Worm (Caenorhabditis elegans) whole organism, L3 larva: Measurements from ENCODE around the gene fbxb-11.

Experiments used
- R02D3.7 ChIP-seq: fragments of 150-350 bp; optimal IDR thresholded peaks from 2 replicates; lab custom pipeline; 2014; ENCODE audit warnings: missing biosample characterization, missing genetic modification characterization
- ZK546.5 ChIP-seq: sonication (generic microtip); optimal IDR thresholded peaks from 2 replicates; lab custom pipeline; 2017; ENCODE audit warnings: missing biosample characterization, missing genetic modification characterization
- ama-1 ChIP-seq: fragments of 150-350 bp; optimal IDR thresholded peaks from 2 replicates; lab custom pipeline; 2018
- ceh-16 ChIP-seq: sonication (generic microtip); optimal IDR thresholded peaks from 2 replicates; lab custom pipeline; 2017; ENCODE audit warnings: missing biosample characterization, missing genetic modification characterization
- ceh-28 ChIP-seq: fragments of 150-350 bp; optimal IDR thresholded peaks from 2 replicates; lab custom pipeline; 2014; ENCODE audit warnings: missing biosample characterization, missing genetic modification reagents, missing genetic modification characterization
- ceh-82 ChIP-seq: fragments of 150-350 bp; optimal IDR thresholded peaks from 2 replicates; lab custom pipeline; 2014; ENCODE audit warnings: missing biosample characterization, missing genetic modification characterization
- daf-12 ChIP-seq: fragments of 150-350 bp; optimal IDR thresholded peaks from 2 replicates; lab custom pipeline; 2014; ENCODE audit warnings: missing biosample characterization, missing genetic modification reagents, missing genetic modification characterization
- egl-27 ChIP-seq: sonication (generic microtip); optimal IDR thresholded peaks from 4 replicates; lab custom pipeline; 2017; ENCODE audit warnings: missing biosample characterization, missing genetic modification reagents, missing genetic modification characterization
- egl-5 ChIP-seq: fragments of 150-350 bp; optimal IDR thresholded peaks from 2 replicates; lab custom pipeline; 2017; ENCODE audit warnings: missing biosample characterization, missing genetic modification reagents, missing genetic modification characterization, inconsistent platforms
- elt-1 ChIP-seq: fragments of 150-350 bp; optimal IDR thresholded peaks from 2 replicates; lab custom pipeline; 2014; ENCODE audit warnings: missing biosample characterization, missing genetic modification characterization
- elt-2 ChIP-seq: sonication (generic microtip); optimal IDR thresholded peaks from 2 replicates; lab custom pipeline; 2016; ENCODE audit warnings: missing genetic modification reagents, mild to moderate bottlenecking, missing genetic modification characterization, missing compliant biosample characterization
- elt-3 ChIP-seq, 3 experiments: fragments of 150-350 bp in 1 of 3; sonication (generic microtip) in 2 of 3; optimal IDR thresholded peaks; 2 replicates in 2 of 3; 4 replicates in 1 of 3; lab custom pipeline; 2014 to 2017; ENCODE audit warnings: missing biosample characterization in 3 of 3, missing genetic modification characterization in 3 of 3
- eor-1 ChIP-seq, 2 experiments: fragments of 150-350 bp; optimal IDR thresholded peaks; 2 replicates each; lab custom pipeline; 2014 to 2018; ENCODE audit warnings: missing biosample characterization in 2 of 2, missing genetic modification characterization in 2 of 2
- fkh-10 ChIP-seq: sonication (generic microtip); optimal IDR thresholded peaks from 2 replicates; lab custom pipeline; 2017; ENCODE audit warnings: missing biosample characterization, missing genetic modification reagents, missing genetic modification characterization
- fkh-2 ChIP-seq: fragments of 150-350 bp; optimal IDR thresholded peaks from 2 replicates; lab custom pipeline; 2014; ENCODE audit warnings: missing biosample characterization, missing genetic modification reagents, missing genetic modification characterization
- fos-1 ChIP-seq: fragments of 150-350 bp; optimal IDR thresholded peaks from 2 replicates; lab custom pipeline; 2014; ENCODE audit warnings: missing biosample characterization, missing genetic modification characterization
- hmg-11 ChIP-seq: sonication (generic microtip); optimal IDR thresholded peaks from 2 replicates; lab custom pipeline; 2016; ENCODE audit warnings: missing genetic modification characterization, missing compliant biosample characterization
- lin-39 ChIP-seq: fragments of 150-350 bp; optimal IDR thresholded peaks from 2 replicates; lab custom pipeline; 2018; ENCODE audit warnings: missing biosample characterization, missing genetic modification reagents, missing genetic modification characterization
- lsy-12 ChIP-seq: sonication (generic microtip); optimal IDR thresholded peaks from 2 replicates; lab custom pipeline; 2016; ENCODE audit warnings: mild to moderate bottlenecking, missing genetic modification characterization, missing compliant biosample characterization
- mdl-1 ChIP-seq: fragments of 150-350 bp; optimal IDR thresholded peaks from 2 replicates; lab custom pipeline; 2014; ENCODE audit warnings: missing biosample characterization, missing genetic modification characterization
- mml-1 ChIP-seq: fragments of 150-350 bp; sonication (generic microtip); optimal IDR thresholded peaks from 3 replicates; lab custom pipeline; 2014; ENCODE audit warnings: missing biosample characterization, missing genetic modification characterization
- nfya-1 ChIP-seq: sonication (generic microtip); optimal IDR thresholded peaks from 2 replicates; lab custom pipeline; 2017; ENCODE audit warnings: missing genetic modification characterization, mild to moderate bottlenecking, missing compliant biosample characterization, antibody characterized with exemption, moderate library complexity; ENCODE audit not compliant: insufficient read depth
- nhr-11 ChIP-seq: fragments of 150-350 bp; optimal IDR thresholded peaks from 2 replicates; lab custom pipeline; 2014; ENCODE audit warnings: missing biosample characterization, missing genetic modification characterization
- nhr-12 ChIP-seq: fragments of 150-350 bp; optimal IDR thresholded peaks from 2 replicates; lab custom pipeline; 2014; ENCODE audit warnings: missing biosample characterization, missing genetic modification characterization
- nhr-23 ChIP-seq: fragments of 150-350 bp; optimal IDR thresholded peaks from 2 replicates; lab custom pipeline; 2014; ENCODE audit warnings: missing biosample characterization, missing genetic modification reagents, missing genetic modification characterization
- nhr-237 ChIP-seq: fragments of 150-350 bp; optimal IDR thresholded peaks from 2 replicates; lab custom pipeline; 2014; ENCODE audit warnings: missing biosample characterization, missing genetic modification characterization
- nhr-28 ChIP-seq: fragments of 150-350 bp; optimal IDR thresholded peaks from 2 replicates; lab custom pipeline; 2014; ENCODE audit warnings: missing biosample characterization, missing genetic modification characterization
- nhr-43 ChIP-seq: sonication (generic microtip); optimal IDR thresholded peaks from 2 replicates; lab custom pipeline; 2016; ENCODE audit warnings: mild to moderate bottlenecking, missing genetic modification characterization, missing compliant biosample characterization; ENCODE audit not compliant: poor library complexity, severe bottlenecking
- nhr-76 ChIP-seq: fragments of 150-350 bp; sonication (generic microtip); optimal IDR thresholded peaks from 5 replicates; lab custom pipeline; 2014; ENCODE audit warnings: missing biosample characterization, missing genetic modification characterization
- nhr-77 ChIP-seq: fragments of 150-350 bp; optimal IDR thresholded peaks from 2 replicates; lab custom pipeline; 2014; ENCODE audit warnings: missing biosample characterization, missing genetic modification characterization
- pqm-1 ChIP-seq: fragments of 150-350 bp; optimal IDR thresholded peaks from 2 replicates; lab custom pipeline; 2017; ENCODE audit warnings: missing biosample characterization, missing genetic modification characterization, inconsistent platforms
- skn-1 ChIP-seq: fragments of 150-350 bp; optimal IDR thresholded peaks from 2 replicates; lab custom pipeline; 2014; ENCODE audit warnings: missing biosample characterization, missing genetic modification characterization
- snpc-4 ChIP-seq: fragments of 150-350 bp; optimal IDR thresholded peaks from 2 replicates; lab custom pipeline; 2014; ENCODE audit warnings: missing biosample characterization, missing genetic modification characterization
- tbx-2 ChIP-seq: sonication (generic microtip); optimal IDR thresholded peaks from 2 replicates; lab custom pipeline; 2016; ENCODE audit warnings: mild to moderate bottlenecking, missing genetic modification characterization, missing compliant biosample characterization
- unc-39 ChIP-seq: sonication (generic microtip); optimal IDR thresholded peaks from 4 replicates; lab custom pipeline; 2017; ENCODE audit warnings: missing biosample characterization, missing genetic modification characterization
- unc-62 ChIP-seq: fragments of 150-350 bp; sonication (generic microtip); optimal IDR thresholded peaks from 4 replicates; lab custom pipeline; 2014; ENCODE audit warnings: missing biosample characterization, missing genetic modification reagents, missing genetic modification characterization
- ztf-11 ChIP-seq: fragments of 150-350 bp; optimal IDR thresholded peaks from 2 replicates; lab custom pipeline; 2014; ENCODE audit warnings: missing biosample characterization, missing genetic modification characterization
- ztf-4 ChIP-seq: fragments of 150-350 bp; optimal IDR thresholded peaks from 2 replicates; lab custom pipeline; 2014; ENCODE audit warnings: missing biosample characterization, missing genetic modification characterization

Gene fbxb-11

ce11 chrII:1741248-1741647 is 16.8 kb downstream of the fbxb-11 start, which contains the start of gene K07G6.1:
Gene K07G6.1, plus strand, starts transcription at chrII:1741548.
- TF ChIP-seq unc-62 (GFP tag; lab: Kevin White, UChicago) (no peak), nhr-77 (tag; lab: Kevin White, UChicago) (no peak), fos-1 (no peak), R02D3.7 (tag; lab: Kevin White, UChicago) (no peak)
- TF ChIP-seq, all 47 proteins: peak for 0

DNA sequence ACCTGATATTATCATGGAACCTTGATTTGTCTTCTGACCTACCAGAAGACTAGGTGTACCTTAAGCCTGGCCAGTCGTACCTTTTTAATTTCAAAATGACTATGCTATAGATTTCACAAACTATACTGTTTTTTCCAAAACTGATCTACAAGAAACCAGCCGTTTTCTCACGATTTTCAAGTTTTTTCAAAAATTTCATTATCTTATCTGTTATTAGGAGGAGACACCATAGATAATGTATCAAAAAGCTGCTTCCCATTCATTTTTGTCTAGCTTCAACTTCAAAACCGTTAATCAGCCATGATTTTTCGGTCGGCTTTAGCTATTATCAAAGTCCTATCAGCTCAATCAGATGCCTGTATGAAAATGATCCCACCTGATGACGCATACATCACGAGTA is 18.1 kb downstream of the fbxb-11 start, which contains the start of gene F36H5.12:
Gene F36H5.12, plus strand, starts transcription at position 301 of the 400 bp plus-strand sequence.
- TF ChIP-seq hmg-11 (tag; lab: Kevin White, UChicago) (no peak), fos-1 (no peak), ama-1 (lab: Kevin White, UChicago) (no peak), mml-1 (no peak), ZK546.5 (tag; lab: Kevin White, UChicago) (no peak), egl-27 (tag; lab: Kevin White, UChicago) (no peak), ceh-16 (tag; lab: Kevin White, UChicago) (no peak), nhr-43 (tag; lab: Kevin White, UChicago) (no peak), lsy-12 (no peak), fkh-2 (tag; lab: Kevin White, UChicago) (no peak), R02D3.7 (tag; lab: Kevin White, UChicago) (no peak), nhr-23 (tag; lab: Kevin White, UChicago) (no peak), elt-2 (tag; lab: Kevin White, UChicago) (no peak), nhr-237 (tag; lab: Kevin White, UChicago) (no peak), ceh-82 (tag; lab: Kevin White, UChicago) (no peak), snpc-4 (tag; lab: Kevin White, UChicago) (no peak), egl-5 (tag; lab: Kevin White, UChicago) (no peak), ceh-28 (no peak), eor-1 (tag; optimal IDR thresholded peaks at IDR 0.05; lab: Kevin White, UChicago) (no peak), nhr-76 (tag; lab: Kevin White, UChicago) (no peak)
- TF ChIP-seq, all 47 proteins: peak for 0

DNA sequence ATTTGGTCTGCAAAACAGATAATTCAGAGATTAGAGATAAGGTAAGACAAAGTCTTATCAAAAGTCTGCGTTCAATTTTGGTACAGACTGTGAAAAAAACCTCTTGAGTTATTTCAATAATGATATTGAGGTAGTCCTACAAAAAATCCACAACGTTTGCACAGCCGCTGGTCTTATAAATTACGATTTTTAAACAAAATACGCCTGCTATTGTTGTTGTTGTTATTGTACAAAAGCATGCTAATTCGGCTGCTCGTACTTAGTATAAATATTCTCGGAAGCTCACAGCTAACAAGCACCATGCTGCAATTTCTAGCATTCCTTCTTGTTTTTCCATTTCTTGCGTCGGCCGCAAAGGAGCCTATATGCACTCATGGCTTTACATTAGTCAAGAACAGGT is 19.8 kb downstream of the fbxb-11 start, which contains the start of gene clec-19:
Gene clec-19, plus strand, starts transcription at position 301 of the 400 bp plus-strand sequence.
- TF ChIP-seq nhr-11 (tag; lab: Kevin White, UChicago) (no peak), fos-1 (no peak), tbx-2 (no peak), mml-1 (no peak), daf-12 (tag; lab: Kevin White, UChicago) (no peak), skn-1 (tag; lab: Kevin White, UChicago) (no peak), hmg-11 (tag; lab: Kevin White, UChicago) (no peak), nhr-76 (tag; lab: Kevin White, UChicago) (no peak), ztf-4 (no peak), elt-1 (no peak), nhr-12 (tag; lab: Kevin White, UChicago) (no peak), nhr-77 (tag; lab: Kevin White, UChicago) (no peak), ZK546.5 (tag; lab: Kevin White, UChicago) (no peak), fkh-10 (GFP tag; lab: Kevin White, UChicago) (no peak), ama-1 (lab: Kevin White, UChicago) (no peak), nfya-1 (tag; lab: Kevin White, UChicago) (no peak), mdl-1 (tag; lab: Kevin White, UChicago) (no peak), nhr-23 (tag; lab: Kevin White, UChicago) (no peak)

DNA sequence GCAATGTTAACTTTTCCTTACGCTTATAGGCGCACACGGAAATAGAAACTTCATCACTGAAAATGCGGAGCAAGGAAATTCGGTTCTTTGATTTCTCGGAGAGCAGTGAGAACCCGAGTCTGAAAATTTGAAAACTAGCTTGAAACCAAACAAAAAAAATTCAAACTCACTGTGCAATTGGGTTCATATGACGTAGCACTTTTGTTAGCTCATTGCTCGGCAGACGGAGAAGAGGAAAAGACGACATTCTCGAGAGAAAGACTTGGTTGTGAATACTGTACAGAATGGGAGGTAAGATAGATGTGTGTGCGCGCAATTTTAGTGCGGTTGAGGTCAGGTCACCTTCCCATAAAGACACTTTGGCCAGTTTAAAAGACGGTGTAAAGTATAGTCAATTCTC is 26.0 kb downstream of the fbxb-11 start, which contains the start of the genes F36H5.13 and F36H5.8:
Gene F36H5.13, minus strand, starts transcription at position 101 of the 400 bp plus-strand sequence.
Gene F36H5.8, minus strand, starts transcription at position 274 of the 400 bp plus-strand sequence.
- no peak for TF ChIP-seq nhr-12 (tag; lab: Kevin White, UChicago)
- no peak for TF ChIP-seq elt-2 (tag; lab: Kevin White, UChicago)
- no peak for TF ChIP-seq elt-3 (tag; optimal IDR thresholded peaks at IDR 0.05; lab: Kevin White, UChicago)
- no peak for TF ChIP-seq hmg-11 (tag; lab: Kevin White, UChicago)
- TF ChIP-seq nhr-28: no peak
- no peak for TF ChIP-seq pqm-1
- no peak for TF ChIP-seq lin-39 (tag; lab: Kevin White, UChicago)
- TF ChIP-seq tbx-2: no peak
- no peak for TF ChIP-seq snpc-4 (tag; lab: Kevin White, UChicago)
- TF ChIP-seq ztf-11 (tag; lab: Kevin White, UChicago): no peak
- TF ChIP-seq egl-5 (tag; lab: Kevin White, UChicago): no peak
- TF ChIP-seq lsy-12: no peak
- TF ChIP-seq unc-62 (GFP tag; lab: Kevin White, UChicago): no peak
- no peak for TF ChIP-seq fkh-10 (GFP tag; lab: Kevin White, UChicago)
- TF ChIP-seq nhr-76 (tag; lab: Kevin White, UChicago): no peak
- TF ChIP-seq R02D3.7 (tag; lab: Kevin White, UChicago): no peak
- no peak for TF ChIP-seq eor-1 (tag; optimal IDR thresholded peaks at IDR 0.05; lab: Kevin White, UChicago)
- no peak for TF ChIP-seq unc-39 (tag; lab: Kevin White, UChicago)
- TF ChIP-seq ztf-4: no peak
- TF ChIP-seq egl-27 (tag; lab: Kevin White, UChicago): no peak
